Worm (Caenorhabditis elegans) whole organism, mixed stage, embryonic: ENCODE measurements around the gene ifc-1.

ENCODE experiments used
- M03D4.4 ChIP-seq: sonication (generic microtip); optimal IDR thresholded peaks from 2 replicates; lab custom pipeline; 2017; ENCODE audit warnings: mild to moderate bottlenecking, missing genetic modification characterization, missing compliant biosample characterization
- bed-3 ChIP-seq: fragments of 200-800 bp; sonication (Bioruptor generic); optimal IDR thresholded peaks from 3 replicates; lab custom pipeline; 2018; ENCODE audit warnings: mild to moderate bottlenecking, missing genetic modification characterization, moderate library complexity, missing compliant biosample characterization
- blmp-1 ChIP-seq: fragments of 150-350 bp; optimal IDR thresholded peaks from 2 replicates; lab custom pipeline; 2014; ENCODE audit warnings: missing biosample characterization, missing genetic modification characterization
- ceh-39 ChIP-seq: fragments of 150-350 bp; optimal IDR thresholded peaks from 2 replicates; lab custom pipeline; 2014; ENCODE audit warnings: missing biosample characterization, missing genetic modification characterization
- ceh-43 ChIP-seq: fragments of 200-800 bp; sonication (Bioruptor generic); optimal IDR thresholded peaks from 2 replicates; lab custom pipeline; 2018; ENCODE audit warnings: mild to moderate bottlenecking, missing genetic modification characterization, moderate library complexity, missing compliant biosample characterization
- ceh-83 ChIP-seq: fragments of 200-800 bp; sonication (Bioruptor generic); optimal IDR thresholded peaks from 2 replicates; lab custom pipeline; 2018; ENCODE audit warnings: mild to moderate bottlenecking, missing genetic modification characterization, missing compliant biosample characterization
- ces-1 ChIP-seq: fragments of 150-350 bp; optimal IDR thresholded peaks from 2 replicates; lab custom pipeline; 2014; ENCODE audit warnings: missing biosample characterization, missing genetic modification reagents, missing genetic modification characterization
- cnd-1 ChIP-seq: fragments of 200-800 bp; sonication (Bioruptor generic); optimal IDR thresholded peaks from 2 replicates; lab custom pipeline; 2018; ENCODE audit warnings: mild to moderate bottlenecking, missing genetic modification characterization, missing compliant biosample characterization
- drap-1 ChIP-seq: fragments of 200-800 bp; sonication (Bioruptor generic); optimal IDR thresholded peaks from 3 replicates; lab custom pipeline; 2018; ENCODE audit warnings: mild to moderate bottlenecking, missing genetic modification characterization, missing compliant biosample characterization
- elt-1 ChIP-seq: sonication (generic microtip); optimal IDR thresholded peaks from 2 replicates; lab custom pipeline; 2017; ENCODE audit warnings: missing genetic modification characterization, mild to moderate bottlenecking, missing compliant biosample characterization, antibody characterized with exemption, moderate library complexity, borderline replicate concordance; ENCODE audit not compliant: insufficient read depth
- elt-3 ChIP-seq: fragments of 150-350 bp; optimal IDR thresholded peaks from 2 replicates; lab custom pipeline; 2014; ENCODE audit warnings: missing biosample characterization, missing genetic modification characterization
- flh-1 ChIP-seq: fragments of 200-800 bp; sonication (Bioruptor generic); optimal IDR thresholded peaks from 2 replicates; lab custom pipeline; 2018; ENCODE audit warnings: mild to moderate bottlenecking, missing genetic modification characterization, moderate library complexity, missing compliant biosample characterization
- ham-2 ChIP-seq: fragments of 200-800 bp; sonication (Bioruptor generic); optimal IDR thresholded peaks from 2 replicates; lab custom pipeline; 2018; ENCODE audit warnings: mild to moderate bottlenecking, missing genetic modification characterization, missing compliant biosample characterization
- hlh-1 ChIP-seq: fragments of 150-350 bp; optimal IDR thresholded peaks from 2 replicates; lab custom pipeline; 2014; ENCODE audit warnings: missing biosample characterization, missing genetic modification reagents, missing genetic modification characterization
- lin-13 ChIP-seq: fragments of 150-350 bp; optimal IDR thresholded peaks from 2 replicates; lab custom pipeline; 2014; ENCODE audit warnings: missing biosample characterization, missing genetic modification characterization
- lsy-2 ChIP-seq: fragments of 150-350 bp; optimal IDR thresholded peaks from 2 replicates; lab custom pipeline; 2014; ENCODE audit warnings: missing biosample characterization, missing genetic modification characterization
- mab-5 ChIP-seq: fragments of 150-350 bp; optimal IDR thresholded peaks from 2 replicates; lab custom pipeline; 2014; ENCODE audit warnings: missing biosample characterization, missing genetic modification characterization
- mep-1 ChIP-seq: fragments of 150-350 bp; optimal IDR thresholded peaks from 2 replicates; lab custom pipeline; 2017; ENCODE audit warnings: missing biosample characterization, missing genetic modification reagents, missing genetic modification characterization, inconsistent platforms
- nhr-12 ChIP-seq: fragments of 150-350 bp; optimal IDR thresholded peaks from 2 replicates; lab custom pipeline; 2014; ENCODE audit warnings: missing biosample characterization, missing genetic modification characterization
- nhr-2 ChIP-seq: fragments of 150-350 bp; optimal IDR thresholded peaks from 2 replicates; lab custom pipeline; 2014; ENCODE audit warnings: missing biosample characterization, missing genetic modification characterization
- nhr-28 ChIP-seq: fragments of 150-350 bp; optimal IDR thresholded peaks from 2 replicates; lab custom pipeline; 2014; ENCODE audit warnings: missing biosample characterization, missing genetic modification characterization
- nhr-76 ChIP-seq: sonication (generic microtip); optimal IDR thresholded peaks from 2 replicates; lab custom pipeline; 2017; ENCODE audit warnings: missing biosample characterization, missing genetic modification characterization
- pha-4 ChIP-seq: fragments of 150-350 bp; optimal IDR thresholded peaks from 2 replicates; lab custom pipeline; 2018; ENCODE audit warnings: missing biosample characterization, missing genetic modification reagents, missing genetic modification characterization
- sem-2 ChIP-seq: fragments of 200-800 bp; sonication (Bioruptor generic); optimal IDR thresholded peaks from 2 replicates; lab custom pipeline; 2018; ENCODE audit warnings: mild to moderate bottlenecking, missing genetic modification characterization, missing compliant biosample characterization
- snpc-4 ChIP-seq: fragments of 150-350 bp; optimal IDR thresholded peaks from 2 replicates; lab custom pipeline; 2014; ENCODE audit warnings: missing biosample characterization, missing genetic modification characterization
- sptf-1 ChIP-seq: sonication (generic microtip); optimal IDR thresholded peaks from 2 replicates; lab custom pipeline; 2017; ENCODE audit warnings: mild to moderate bottlenecking, missing genetic modification characterization, moderate library complexity, missing compliant biosample characterization
- tbx-8 ChIP-seq: fragments of 200-800 bp; sonication (Bioruptor generic); optimal IDR thresholded peaks from 2 replicates; lab custom pipeline; 2018; ENCODE audit warnings: mild to moderate bottlenecking, missing genetic modification characterization, moderate library complexity, missing compliant biosample characterization
- unc-120 ChIP-seq: sonication (generic microtip); optimal IDR thresholded peaks from 2 replicates; lab custom pipeline; 2017; ENCODE audit warnings: missing genetic modification characterization, missing compliant biosample characterization; ENCODE audit not compliant: poor library complexity, severe bottlenecking
- unc-62 ChIP-seq: fragments of 150-350 bp; optimal IDR thresholded peaks from 2 replicates; lab custom pipeline; 2014; ENCODE audit warnings: missing biosample characterization, missing genetic modification reagents, missing genetic modification characterization
- zip-8 ChIP-seq: fragments of 150-350 bp; optimal IDR thresholded peaks from 2 replicates; lab custom pipeline; 2014; ENCODE audit warnings: missing biosample characterization, missing genetic modification characterization
- ztf-11 ChIP-seq: fragments of 150-350 bp; optimal IDR thresholded peaks from 2 replicates; lab custom pipeline; 2014; ENCODE audit warnings: missing biosample characterization, missing genetic modification characterization

The ifc-1 gene

ce11 chrV:2857842-2858241, 23.4 kb upstream of the ifc-1 start, which contains the start of gene srj-55:
TSS of gene srj-55 (minus strand) at chrV:2857942.
- TF ChIP-seq sem-2 (GFP tag; lab: Kevin White, UChicago) (no peak), nhr-28 (no peak), mep-1 (tag; lab: Kevin White, UChicago) (no peak), ztf-11 (tag; lab: Kevin White, UChicago) (no peak), mab-5 (tag; lab: Kevin White, UChicago) (no peak), ceh-83 (GFP tag; lab: Kevin White, UChicago) (no peak), elt-3 (tag; lab: Kevin White, UChicago) (no peak), lin-13 (tag; lab: Kevin White, UChicago) (no peak), ceh-43 (GFP tag; lab: Kevin White, UChicago) (no peak), elt-1 (tag; lab: Kevin White, UChicago) (no peak)

- TF ChIP-seq blmp-1 (tag; lab: Kevin White, UChicago) (no peak), ham-2 (GFP tag; lab: Kevin White, UChicago) (no peak), ztf-11 (tag; lab: Kevin White, UChicago) (no peak), sem-2 (GFP tag; lab: Kevin White, UChicago) (no peak), unc-120 (tag; lab: Kevin White, UChicago) (no peak), flh-1 (no peak), snpc-4 (no peak), zip-8 (no peak)
These were observed 21.5 kb upstream of the ifc-1 start, which contains the start of gene srj-54 for ce11 chrV:2859738-2860137. TSS of gene srj-54 (minus strand) at chrV:2859838.

- TF ChIP-seq hlh-1 (tag; lab: Kevin White, UChicago), result no peak
- TF ChIP-seq ceh-83 (GFP tag; lab: Kevin White, UChicago), result no peak
- no peak for TF ChIP-seq ham-2 (GFP tag; lab: Kevin White, UChicago)
- no peak for TF ChIP-seq tbx-8
- TF ChIP-seq M03D4.4, result no peak
- no peak for TF ChIP-seq nhr-28
- TF ChIP-seq drap-1 (GFP tag; lab: Kevin White, UChicago), result no peak
- TF ChIP-seq ces-1 (GFP tag; lab: Kevin White, UChicago), result no peak
- no peak for TF ChIP-seq elt-1 (tag; lab: Kevin White, UChicago)
- no peak for TF ChIP-seq sptf-1 (tag; lab: Kevin White, UChicago)
- no peak for TF ChIP-seq bed-3 (GFP tag; lab: Kevin White, UChicago)
These were observed 19.7 kb upstream of the ifc-1 start, which contains the start of gene srh-270 for ce11 chrV:2861505-2861904. TSS of gene srh-270 (minus strand) at chrV:2861605.

- TF ChIP-seq nhr-76 (tag; lab: Kevin White, UChicago), result no peak
- no peak for TF ChIP-seq ceh-43 (GFP tag; lab: Kevin White, UChicago)
These were observed 18.2 kb upstream of the ifc-1 start, which contains the start of gene srh-272 for ce11 chrV:2863033-2863432. TSS of gene srh-272 (plus strand) at chrV:2863333.

- TF ChIP-seq mep-1 (tag; lab: Kevin White, UChicago) (no peak), nhr-2 (tag; lab: Kevin White, UChicago) (no peak), blmp-1 (tag; lab: Kevin White, UChicago) (no peak), sem-2 (GFP tag; lab: Kevin White, UChicago) (no peak), lin-13 (tag; lab: Kevin White, UChicago) (no peak), elt-3 (tag; lab: Kevin White, UChicago) (no peak), nhr-28 (no peak), nhr-12 (no peak), ham-2 (GFP tag; lab: Kevin White, UChicago) (no peak), flh-1 (no peak), mab-5 (tag; lab: Kevin White, UChicago) (no peak), ceh-39 (tag; lab: Kevin White, UChicago) (no peak)
These were observed 16.3 kb upstream of the ifc-1 start, which contains the start of gene srh-240 for ce11 chrV:2864899-2865298. TSS of gene srh-240 (plus strand) at chrV:2865199.

- TF ChIP-seq pha-4 (tag; lab: Kevin White, UChicago) (no peak), ces-1 (GFP tag; lab: Kevin White, UChicago) (no peak), M03D4.4 (no peak), nhr-12 (no peak), ham-2 (GFP tag; lab: Kevin White, UChicago) (no peak), sem-2 (GFP tag; lab: Kevin White, UChicago) (no peak), drap-1 (GFP tag; lab: Kevin White, UChicago) (no peak), unc-62 (GFP tag; lab: Kevin White, UChicago) (no peak), tbx-8 (no peak), nhr-2 (tag; lab: Kevin White, UChicago) (no peak), ztf-11 (tag; lab: Kevin White, UChicago) (no peak), nhr-76 (tag; lab: Kevin White, UChicago) (no peak), ceh-83 (GFP tag; lab: Kevin White, UChicago) (no peak), lsy-2 (tag; lab: Kevin White, UChicago) (no peak), elt-1 (tag; lab: Kevin White, UChicago) (no peak), cnd-1 (tag; lab: Kevin White, UChicago) (no peak), unc-120 (tag; lab: Kevin White, UChicago) (no peak), flh-1 (no peak)
- TF ChIP-seq, all 35 proteins: peak for 0
These were observed 11.7 kb upstream of the ifc-1 start, which contains the start of gene srh-241 for ce11 chrV:2869503-2869902. TSS of gene srh-241 (minus strand) at chrV:2869603.
